Worm (Caenorhabditis elegans): ENCODE measurements around the gene rpl-23.

rpl-23 gene

ce11 chrIII:5727827-5728226, 21.9 kb upstream of the rpl-23 start, which contains the start of gene egg-1 (continued):
- TF ChIP-seq ets-4 (GFP tag; optimal IDR thresholded peaks at IDR 0.05) = no peak
- peak; percentile 40 for TF ChIP-seq snpc-4 (GFP tag; optimal IDR thresholded peaks at IDR 0.05)
- TF ChIP-seq snpc-4 (tag; optimal IDR thresholded peaks at IDR 0.05) = peak in 3 of 4 experiments; percentile 8 to 60 (median 59)
- no peak for TF ChIP-seq fkh-3 (tag; optimal IDR thresholded peaks at IDR 0.05)
- TF ChIP-seq pbrm-1 (GFP tag; IDR thresholded peaks at IDR 0.05) = peak; percentile 67
- TF ChIP-seq Y53F4B.3 (GFP tag; IDR thresholded peaks at IDR 0.05) = 0 out of 2 replicates have a peak, but pooled peaks have one; percentile 17
- TF ChIP-seq let-607 (tag; optimal IDR thresholded peaks at IDR 0.05) = no peak
- TF ChIP-seq ztf-25 (GFP tag; IDR thresholded peaks at IDR 0.05) = no peak
- peak; percentile 52; the same call in 1 of the 2 replicates for TF ChIP-seq lir-1 (GFP tag; conservative IDR thresholded peaks at IDR 0.05)
- TF ChIP-seq K11D2.4 (GFP tag; IDR thresholded peaks at IDR 0.05) = no peak
- no peak for TF ChIP-seq T07F8.4 (tag; optimal IDR thresholded peaks at IDR 0.05)
- no peak for TF ChIP-seq cebp-1 (GFP tag; IDR thresholded peaks at IDR 0.05)
- no peak for TF ChIP-seq cebp-1 (tag; optimal IDR thresholded peaks at IDR 0.05)
- peak; percentile 44; the same call in 1 of the 2 replicates for TF ChIP-seq Y53G8AR.9 (GFP tag; conservative IDR thresholded peaks at IDR 0.05)
- TF ChIP-seq nfyb-1 (GFP tag; IDR thresholded peaks at IDR 0.05) = no peak
- TF ChIP-seq ceh-40 (GFP tag; IDR thresholded peaks at IDR 0.05) = no peak
- peak; percentile 65 for TF ChIP-seq tbp1 (GFP tag; optimal IDR thresholded peaks at IDR 0.05)
- TF ChIP-seq lsy-27 (tag; optimal IDR thresholded peaks at IDR 0.05; ENCODE audit: borderline replicate concordance, insufficient read depth) = no peak
- 0 out of 2 replicates have a peak, but pooled peaks have one; percentile 21 for TF ChIP-seq attf-6 (GFP tag; IDR thresholded peaks at IDR 0.05)
- TF ChIP-seq somi-1 (GFP tag; optimal IDR thresholded peaks at IDR 0.05) = no peak
- TF ChIP-seq efl-1 (GFP tag; optimal IDR thresholded peaks at IDR 0.05) = peak; percentile 98
- peak; percentile 75 for TF ChIP-seq F23B12.7 (tag; optimal IDR thresholded peaks at IDR 0.05; ENCODE audit: insufficient read depth)
- TF ChIP-seq nhr-80 (tag; optimal IDR thresholded peaks at IDR 0.05) = no peak
- TF ChIP-seq D2030.7 (GFP tag; IDR thresholded peaks at IDR 0.05) = peak; percentile 93
- TF ChIP-seq ceh-27 (GFP tag; optimal IDR thresholded peaks at IDR 0.05) = no peak
- TF ChIP-seq C17E4.6 (GFP tag; IDR thresholded peaks at IDR 0.05) = no peak; the same call in 1 of the 2 replicates
- no peak for TF ChIP-seq lag-1 (GFP tag; IDR thresholded peaks at IDR 0.05)
- TF ChIP-seq Y56A3A.18 (GFP tag; IDR thresholded peaks at IDR 0.05) = no peak
- no peak for TF ChIP-seq T26A5.8 (tag; optimal IDR thresholded peaks at IDR 0.05)
- TF ChIP-seq B0035.1 (tag; optimal IDR thresholded peaks at IDR 0.05) = no peak
- peak; percentile 83 for TF ChIP-seq madf-3 (GFP tag; IDR thresholded peaks at IDR 0.05)
- TF ChIP-seq lin-40 (tag; optimal IDR thresholded peaks at IDR 0.05) = no peak
- no peak for TF ChIP-seq atf-7 (tag; optimal IDR thresholded peaks at IDR 0.05)
- no peak for TF ChIP-seq mxl-1 (tag; optimal IDR thresholded peaks at IDR 0.05)
- TF ChIP-seq dpl-1 (GFP tag; optimal IDR thresholded peaks at IDR 0.05) = peak; percentile 95
- peak; percentile 93 for TF ChIP-seq snpc-3.4 (tag; optimal IDR thresholded peaks at IDR 0.05)
- TF ChIP-seq unc-130 (GFP tag; optimal IDR thresholded peaks at IDR 0.05) = peak; percentile 75
- peak; percentile 92 for TF ChIP-seq F49E8.2 (tag; optimal IDR thresholded peaks at IDR 0.05; ENCODE audit: insufficient read depth)
- TF ChIP-seq B0019.2 (GFP tag; conservative IDR thresholded peaks at IDR 0.05) = peak; percentile 78
- TF ChIP-seq lsl-1 (GFP tag; optimal IDR thresholded peaks at IDR 0.05) = peak; percentile 98
- peak; percentile 8 for TF ChIP-seq hrde-1 (tag; optimal IDR thresholded peaks at IDR 0.05; ENCODE audit: borderline replicate concordance)
- peak; percentile 70; the same call in 1 of the 2 replicates for TF ChIP-seq aptf-2 (GFP tag; conservative IDR thresholded peaks at IDR 0.05)
- no peak for TF ChIP-seq F39B2.1 (GFP tag; IDR thresholded peaks at IDR 0.05)
- peak; percentile 72 for TF ChIP-seq mcd-1 (GFP tag; IDR thresholded peaks at IDR 0.05)
- no peak for TF ChIP-seq hlh-26 (GFP tag; conservative IDR thresholded peaks at IDR 0.05)
- no peak for TF ChIP-seq rec-8 (tag; optimal IDR thresholded peaks at IDR 0.05)
- TF ChIP-seq attf-3 (GFP tag; conservative IDR thresholded peaks at IDR 0.05) = peak; percentile 17; the same call in 1 of the 2 replicates
